Worm (Caenorhabditis elegans) whole organism, L2 larva: ENCODE measurements around the gene str-158.

Experiments used
- C34F6.9 ChIP-seq: fragments of 150-350 bp; optimal IDR thresholded peaks from 2 replicates; lab custom pipeline; 2014; ENCODE audit warnings: missing biosample characterization, missing genetic modification characterization
- Y55F3AM.14 ChIP-seq: fragments of 200-800 bp; sonication (Bioruptor generic); optimal IDR thresholded peaks from 2 replicates; lab custom pipeline; 2018; ENCODE audit warnings: mild to moderate bottlenecking, missing genetic modification characterization, missing compliant biosample characterization
- ZK546.5 ChIP-seq: sonication (generic microtip); optimal IDR thresholded peaks from 2 replicates; lab custom pipeline; 2017; ENCODE audit warnings: missing biosample characterization, missing genetic modification characterization
- alr-1 ChIP-seq: fragments of 150-350 bp; optimal IDR thresholded peaks from 2 replicates; lab custom pipeline; 2014; ENCODE audit warnings: missing biosample characterization, missing genetic modification characterization
- aly-2 ChIP-seq: fragments of 150-350 bp; optimal IDR thresholded peaks from 2 replicates; lab custom pipeline; 2014; ENCODE audit warnings: missing biosample characterization, missing genetic modification characterization
- blmp-1 ChIP-seq: sonication (generic microtip); optimal IDR thresholded peaks from 2 replicates; lab custom pipeline; 2017; ENCODE audit warnings: missing genetic modification characterization, mild to moderate bottlenecking, missing compliant biosample characterization, antibody characterized with exemption, moderate library complexity; ENCODE audit not compliant: insufficient read depth
- ceh-16 ChIP-seq: fragments of 150-350 bp; optimal IDR thresholded peaks from 2 replicates; lab custom pipeline; 2014; ENCODE audit warnings: missing biosample characterization, missing genetic modification characterization
- ceh-82 ChIP-seq: fragments of 150-350 bp; optimal IDR thresholded peaks from 2 replicates; lab custom pipeline; 2014; ENCODE audit warnings: missing biosample characterization, missing genetic modification characterization
- crh-2 ChIP-seq: sonication (generic microtip); optimal IDR thresholded peaks from 2 replicates; lab custom pipeline; 2017; ENCODE audit warnings: missing biosample characterization, missing genetic modification characterization
- dmd-4 ChIP-seq: sonication (generic microtip); optimal IDR thresholded peaks from 2 replicates; lab custom pipeline; 2017; ENCODE audit warnings: missing biosample characterization, missing genetic modification characterization
- egl-27 ChIP-seq: sonication (generic microtip); optimal IDR thresholded peaks from 3 replicates; lab custom pipeline; 2017; ENCODE audit warnings: missing biosample characterization, missing genetic modification reagents, missing genetic modification characterization
- elt-1 ChIP-seq: fragments of 150-350 bp; optimal IDR thresholded peaks from 2 replicates; lab custom pipeline; 2014; ENCODE audit warnings: missing biosample characterization, missing genetic modification characterization
- elt-3 ChIP-seq: sonication (generic microtip); optimal IDR thresholded peaks from 2 replicates; lab custom pipeline; 2017; ENCODE audit warnings: missing biosample characterization, missing genetic modification characterization
- gmeb-1 ChIP-seq: fragments of 150-350 bp; optimal IDR thresholded peaks from 2 replicates; lab custom pipeline; 2014; ENCODE audit warnings: missing biosample characterization, missing genetic modification characterization
- lin-11 ChIP-seq: fragments of 150-350 bp; sonication (generic microtip); optimal IDR thresholded peaks from 2 replicates; lab custom pipeline; 2014; ENCODE audit warnings: missing biosample characterization, missing genetic modification characterization, inconsistent platforms, mixed read lengths
- lin-39 ChIP-seq: fragments of 150-350 bp; optimal IDR thresholded peaks from 2 replicates; lab custom pipeline; 2014; ENCODE audit warnings: missing biosample characterization, missing genetic modification reagents, missing genetic modification characterization
- lsy-2 ChIP-seq, 2 experiments: fragments of 150-350 bp in 1 of 2; sonication (generic microtip) in 1 of 2; optimal IDR thresholded peaks; 2 replicates each; lab custom pipeline; 2014 to 2017; ENCODE audit warnings: missing biosample characterization in 2 of 2, missing genetic modification characterization in 2 of 2
- mab-5 ChIP-seq: fragments of 150-350 bp; optimal IDR thresholded peaks from 2 replicates; lab custom pipeline; 2014; ENCODE audit warnings: missing biosample characterization, missing genetic modification characterization
- mbf-1 ChIP-seq: sonication (generic microtip); optimal IDR thresholded peaks from 2 replicates; lab custom pipeline; 2017; ENCODE audit warnings: missing biosample characterization, missing genetic modification characterization
- nhr-10 ChIP-seq: sonication (generic microtip); optimal IDR thresholded peaks from 2 replicates; lab custom pipeline; 2017; ENCODE audit warnings: missing biosample characterization, missing genetic modification characterization
- nhr-12 ChIP-seq: fragments of 150-350 bp; optimal IDR thresholded peaks from 2 replicates; lab custom pipeline; 2014; ENCODE audit warnings: missing biosample characterization, missing genetic modification characterization
- nhr-129 ChIP-seq: fragments of 150-350 bp; optimal IDR thresholded peaks from 2 replicates; lab custom pipeline; 2014; ENCODE audit warnings: missing biosample characterization, missing genetic modification characterization
- nhr-21 ChIP-seq: fragments of 150-350 bp; optimal IDR thresholded peaks from 2 replicates; lab custom pipeline; 2014; ENCODE audit warnings: missing biosample characterization, missing genetic modification characterization
- nhr-237 ChIP-seq: fragments of 150-350 bp; optimal IDR thresholded peaks from 2 replicates; lab custom pipeline; 2014; ENCODE audit warnings: missing biosample characterization, missing genetic modification characterization
- nhr-25 ChIP-seq: fragments of 150-350 bp; sonication (generic microtip); optimal IDR thresholded peaks from 3 replicates; lab custom pipeline; 2014; ENCODE audit warnings: missing biosample characterization, missing genetic modification characterization
- nhr-6 ChIP-seq: fragments of 150-350 bp; optimal IDR thresholded peaks from 2 replicates; lab custom pipeline; 2014; ENCODE audit warnings: missing biosample characterization, missing genetic modification characterization
- peb-1 ChIP-seq: fragments of 150-350 bp; optimal IDR thresholded peaks from 2 replicates; lab custom pipeline; 2014; ENCODE audit warnings: missing biosample characterization, missing genetic modification characterization
- sem-4 ChIP-seq: fragments of 150-350 bp; optimal IDR thresholded peaks from 2 replicates; lab custom pipeline; 2014; ENCODE audit warnings: missing biosample characterization, missing genetic modification reagents, missing genetic modification characterization
- sma-3 ChIP-seq: sonication (generic microtip); optimal IDR thresholded peaks from 2 replicates; lab custom pipeline; 2016; ENCODE audit warnings: missing genetic modification reagents, missing genetic modification characterization, missing compliant biosample characterization
- sma-9 ChIP-seq, 2 experiments: fragments of 150-350 bp in 1 of 2; sonication (generic microtip) in 1 of 2; optimal IDR thresholded peaks; 2 replicates each; lab custom pipeline; 2014 to 2016; ENCODE audit warnings: missing genetic modification characterization in 2 of 2, mild to moderate bottlenecking in 1 of 2, missing biosample characterization in 1 of 2, missing compliant biosample characterization in 1 of 2, missing genetic modification reagents in 1 of 2, moderate library complexity in 1 of 2
- snpc-4 ChIP-seq: fragments of 150-350 bp; optimal IDR thresholded peaks from 2 replicates; lab custom pipeline; 2014; ENCODE audit warnings: missing biosample characterization, missing genetic modification characterization
- unc-39 ChIP-seq: fragments of 150-350 bp; optimal IDR thresholded peaks from 2 replicates; lab custom pipeline; 2014; ENCODE audit warnings: missing biosample characterization, missing genetic modification characterization
- unc-55 ChIP-seq: fragments of 150-350 bp; sonication (generic microtip); optimal IDR thresholded peaks from 3 replicates; lab custom pipeline; 2014; ENCODE audit warnings: missing biosample characterization, missing genetic modification reagents, missing genetic modification characterization
- unc-62 ChIP-seq: fragments of 150-350 bp; optimal IDR thresholded peaks from 2 replicates; lab custom pipeline; 2014; ENCODE audit warnings: missing biosample characterization, missing genetic modification reagents, missing genetic modification characterization
- zag-1 ChIP-seq: fragments of 150-350 bp; optimal IDR thresholded peaks from 2 replicates; lab custom pipeline; 2014; ENCODE audit warnings: missing biosample characterization, missing genetic modification characterization
- ztf-1 ChIP-seq: fragments of 200-800 bp; sonication (Bioruptor generic); conservative IDR thresholded peaks from 2 replicates; pipeline ENCODE4 v1.3.6; 2022; ENCODE audit warnings: missing genetic modification characterization, missing compliant biosample characterization
- ztf-11 ChIP-seq: sonication (generic microtip); optimal IDR thresholded peaks from 2 replicates; lab custom pipeline; 2017; ENCODE audit warnings: missing biosample characterization, missing genetic modification characterization
- ztf-4 ChIP-seq: fragments of 150-350 bp; optimal IDR thresholded peaks from 2 replicates; lab custom pipeline; 2014; ENCODE audit warnings: missing biosample characterization, missing genetic modification characterization

The str-158 gene

ce11 chrIV:4883984-4884383 is 33.9 kb upstream of the str-158 start, which contains the start of gene str-166:
Gene str-166, plus strand, starts transcription at chrIV:4884284.
- TF ChIP-seq sma-3 (GFP tag; lab: Kevin White, UChicago) (no peak), nhr-10 (tag; lab: Kevin White, UChicago) (no peak), nhr-12 (tag; lab: Kevin White, UChicago) (no peak), blmp-1 (no peak), ztf-4 (no peak), unc-55 (GFP tag; lab: Kevin White, UChicago) (no peak), unc-39 (tag; lab: Kevin White, UChicago) (no peak), dmd-4 (tag; lab: Kevin White, UChicago) (no peak), lin-11 (tag; lab: Kevin White, UChicago) (no peak), unc-62 (GFP tag; lab: Kevin White, UChicago) (no peak), peb-1 (tag; lab: Kevin White, UChicago) (no peak), Y55F3AM.14 (GFP tag; lab: Kevin White, UChicago) (no peak), elt-3 (tag; lab: Kevin White, UChicago) (no peak), crh-2 (no peak), nhr-6 (no peak), sma-9 (GFP tag; optimal IDR thresholded peaks at IDR 0.05; lab: Kevin White, UChicago) (no peak), sma-9 (tag; optimal IDR thresholded peaks at IDR 0.05; lab: Kevin White, UChicago) (no peak), sem-4 (tag; lab: Kevin White, UChicago) (no peak), ztf-1 (GFP tag; lab: Robert Waterston, UW) (no peak)

ce11 chrIV:4885435-4885834 is 32.4 kb upstream of the str-158 start:
- TF ChIP-seq nhr-25 (tag; lab: Kevin White, UChicago) (no peak), lin-11 (tag; lab: Kevin White, UChicago) (no peak), ceh-16 (tag; lab: Kevin White, UChicago) (no peak), lin-39 (tag; lab: Kevin White, UChicago) (no peak), blmp-1 (no peak), C34F6.9 (tag; lab: Kevin White, UChicago) (no peak), unc-39 (tag; lab: Kevin White, UChicago) (no peak), aly-2 (tag; lab: Kevin White, UChicago) (no peak), ztf-1 (GFP tag; lab: Robert Waterston, UW) (no peak), mab-5 (no peak), zag-1 (no peak), alr-1 (tag; lab: Kevin White, UChicago) (no peak), unc-55 (GFP tag; lab: Kevin White, UChicago) (no peak), crh-2 (no peak), ceh-82 (tag; lab: Kevin White, UChicago) (no peak), elt-3 (tag; lab: Kevin White, UChicago) (no peak), mbf-1 (tag; lab: Kevin White, UChicago) (no peak), ztf-11 (no peak)

- TF ChIP-seq gmeb-1 (tag; lab: Kevin White, UChicago) (no peak), ZK546.5 (no peak), nhr-25 (tag; lab: Kevin White, UChicago) (no peak), egl-27 (no peak), nhr-237 (tag; lab: Kevin White, UChicago) (no peak), sma-3 (GFP tag; lab: Kevin White, UChicago) (no peak), mbf-1 (tag; lab: Kevin White, UChicago) (no peak), blmp-1 (no peak), nhr-129 (tag; lab: Kevin White, UChicago) (no peak), ztf-1 (GFP tag; lab: Robert Waterston, UW) (no peak), ztf-11 (no peak), nhr-21 (tag; lab: Kevin White, UChicago) (no peak), C34F6.9 (tag; lab: Kevin White, UChicago) (no peak), unc-62 (GFP tag; lab: Kevin White, UChicago) (no peak), elt-1 (tag; lab: Kevin White, UChicago) (no peak), lsy-2 (tag; optimal IDR thresholded peaks at IDR 0.05; lab: Kevin White, UChicago) (no peak), snpc-4 (tag; lab: Kevin White, UChicago) (no peak)
Observed at ce11 chrIV:4887258-4887657, 30.6 kb upstream of the str-158 start, which contains the start of gene T08B6.1. Gene T08B6.1, minus strand, starts transcription at chrIV:4887358.
